Worm (Caenorhabditis elegans): ENCODE measurements around the gene Y105C5B.9.

Y105C5B.9 gene

DNA sequence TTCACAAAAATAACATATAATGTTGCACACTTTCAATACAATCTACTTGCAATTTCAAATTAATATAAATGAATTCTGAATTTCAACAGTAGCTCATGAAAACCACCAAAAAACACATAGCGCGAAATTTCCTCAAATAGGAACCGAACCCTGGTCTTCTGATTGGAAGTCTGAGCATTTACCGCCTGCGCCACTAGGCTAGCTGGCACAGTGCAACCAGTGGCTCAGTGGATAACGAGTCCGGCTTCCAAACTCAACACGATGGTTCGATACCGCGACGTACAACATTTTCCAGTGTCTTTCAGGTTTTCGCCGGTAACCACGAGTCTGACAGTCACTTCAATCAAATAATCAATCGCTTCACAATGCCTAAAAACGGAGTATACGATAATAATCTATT lies 23.3 kb downstream of the Y105C5B.9 start:
- no peak for TF ChIP-seq sem-2 (GFP tag; optimal IDR thresholded peaks at IDR 0.05)
- TF ChIP-seq bed-3 (GFP tag; optimal IDR thresholded peaks at IDR 0.05), result no peak
- TF ChIP-seq mab-5 (tag; optimal IDR thresholded peaks at IDR 0.05), result no peak
- no peak for TF ChIP-seq tbx-8 (GFP tag; optimal IDR thresholded peaks at IDR 0.05)
- TF ChIP-seq unc-62 (GFP tag; optimal IDR thresholded peaks at IDR 0.05), result no peak
- TF ChIP-seq nhr-28 (tag; optimal IDR thresholded peaks at IDR 0.05), result no peak
- TF ChIP-seq zip-8 (tag; optimal IDR thresholded peaks at IDR 0.05), result no peak

DNA sequence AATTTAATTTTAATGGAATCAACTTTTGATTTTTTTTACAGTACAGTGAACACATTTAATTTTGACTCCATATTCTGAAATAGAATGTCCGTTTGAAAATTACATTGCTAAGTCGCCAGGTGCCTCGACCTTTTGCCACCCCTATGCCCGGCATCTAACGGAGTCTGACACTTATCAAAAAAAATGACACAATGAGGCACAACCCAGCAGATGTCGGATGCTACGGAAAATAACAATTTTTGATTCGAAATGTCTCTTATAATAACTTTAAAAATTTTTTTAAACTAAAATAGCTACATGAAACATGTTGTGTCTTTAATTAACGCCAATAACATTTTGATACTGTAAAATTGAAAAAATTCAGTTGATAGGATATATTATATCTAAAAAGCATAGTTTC lies 25.0 kb downstream of the Y105C5B.9 start:
- TF ChIP-seq cnd-1 (tag; optimal IDR thresholded peaks at IDR 0.05), result no peak
- no peak for TF ChIP-seq nhr-12 (tag; optimal IDR thresholded peaks at IDR 0.05)
- no peak for TF ChIP-seq nhr-76 (tag; optimal IDR thresholded peaks at IDR 0.05)
- TF ChIP-seq M03D4.4 (tag; optimal IDR thresholded peaks at IDR 0.05), result no peak
- no peak for TF ChIP-seq tbx-8 (GFP tag; optimal IDR thresholded peaks at IDR 0.05)
- TF ChIP-seq ceh-43 (GFP tag; optimal IDR thresholded peaks at IDR 0.05), result no peak
- no peak for TF ChIP-seq flh-1 (GFP tag; optimal IDR thresholded peaks at IDR 0.05)
- no peak for TF ChIP-seq nhr-2 (tag; optimal IDR thresholded peaks at IDR 0.05)
- no peak for TF ChIP-seq snpc-4 (tag; optimal IDR thresholded peaks at IDR 0.05)

DNA sequence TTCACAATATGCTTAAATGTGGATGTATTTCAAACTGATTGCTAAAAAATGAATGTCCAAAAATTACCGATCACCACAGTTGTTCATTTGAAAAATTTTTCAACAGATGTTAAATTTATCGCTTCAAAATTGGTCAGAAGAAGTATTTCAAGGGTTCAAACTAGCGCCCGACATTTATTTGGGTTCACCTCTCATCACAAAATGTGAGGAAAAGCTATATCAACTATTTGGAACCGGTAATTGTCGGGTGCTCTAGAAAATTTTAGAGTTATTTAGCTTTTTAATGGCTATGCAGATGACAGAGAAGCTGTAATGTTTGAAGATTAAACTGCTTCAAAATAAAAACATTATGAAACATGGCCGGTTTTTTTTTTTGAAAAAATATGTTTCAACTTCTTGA lies 30.7 kb downstream of the Y105C5B.9 start:
- TF ChIP-seq unc-120 (tag; optimal IDR thresholded peaks at IDR 0.05; ENCODE audit: poor library complexity, severe bottlenecking) (no peak), unc-62 (GFP tag; optimal IDR thresholded peaks at IDR 0.05) (no peak), M03D4.4 (tag; optimal IDR thresholded peaks at IDR 0.05) (no peak), hlh-1 (tag; optimal IDR thresholded peaks at IDR 0.05) (no peak), elt-3 (tag; optimal IDR thresholded peaks at IDR 0.05) (no peak), sem-2 (GFP tag; optimal IDR thresholded peaks at IDR 0.05) (no peak), nhr-12 (tag; optimal IDR thresholded peaks at IDR 0.05) (no peak)

DNA sequence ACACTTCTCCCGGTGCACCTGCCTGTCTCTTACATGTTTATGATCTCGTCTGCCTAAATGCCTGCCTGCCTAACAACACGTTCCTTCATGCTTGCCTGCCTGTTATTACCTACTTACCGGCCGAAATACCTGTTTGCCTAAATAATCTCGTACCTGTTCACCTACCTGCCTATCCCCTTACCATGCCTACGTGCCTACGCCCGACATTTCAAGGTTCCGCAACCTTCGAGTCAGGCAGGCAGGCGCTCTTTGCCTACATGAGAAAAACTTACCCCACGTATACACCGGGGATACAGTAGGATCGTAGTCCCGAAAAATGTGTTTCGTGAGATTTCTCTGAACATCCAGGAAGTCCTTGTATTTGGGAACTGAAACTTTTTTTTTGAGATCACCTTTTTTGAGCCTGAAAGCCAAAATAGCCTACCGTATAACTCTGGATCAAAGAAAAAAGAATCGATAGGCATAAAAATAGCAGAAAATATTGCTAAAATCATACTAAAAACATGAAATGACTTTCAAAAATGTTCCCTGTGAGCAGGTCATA lies 31.9 kb downstream of the Y105C5B.9 start, which contains the start of gene lgc-19:
Gene lgc-19 (minus strand): TSS at position 494 of the 544 bp plus-strand sequence.
- TF ChIP-seq ces-1 (GFP tag; optimal IDR thresholded peaks at IDR 0.05), result no peak
- no peak for TF ChIP-seq ceh-83 (GFP tag; optimal IDR thresholded peaks at IDR 0.05)
- no peak for TF ChIP-seq lin-32 (GFP tag; optimal IDR thresholded peaks at IDR 0.05)
- TF ChIP-seq hlh-1 (tag; optimal IDR thresholded peaks at IDR 0.05), result no peak
- no peak for TF ChIP-seq elt-3 (tag; optimal IDR thresholded peaks at IDR 0.05)
- no peak for TF ChIP-seq cnd-1 (tag; optimal IDR thresholded peaks at IDR 0.05)
- no peak for TF ChIP-seq nhr-28 (tag; optimal IDR thresholded peaks at IDR 0.05)

DNA sequence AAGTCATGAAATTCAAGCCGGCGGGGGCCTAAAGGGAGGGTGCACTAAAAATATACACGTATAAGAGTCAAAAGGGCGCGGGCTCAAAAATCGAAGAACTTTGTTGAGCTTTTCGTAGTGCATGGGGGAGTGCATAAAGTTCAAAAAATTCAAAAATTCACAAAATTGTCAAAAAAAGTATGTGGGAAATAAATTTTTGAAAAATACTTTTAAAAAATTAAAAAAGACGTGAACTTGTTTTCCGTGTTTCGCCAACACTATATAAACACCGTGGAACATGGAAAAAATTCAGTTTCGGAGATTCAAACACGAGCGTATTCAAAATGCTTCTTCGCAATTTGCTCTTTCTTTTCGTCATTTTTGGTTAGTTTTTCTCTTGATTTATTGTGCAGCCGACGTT lies 32.4 kb downstream of the Y105C5B.9 start, which contains the start of gene Y105C5B.17:
Gene Y105C5B.17 (plus strand): TSS at position 301 of the 400 bp plus-strand sequence.
- TF ChIP-seq zip-8 (tag; optimal IDR thresholded peaks at IDR 0.05) (no peak), unc-39 (tag; optimal IDR thresholded peaks at IDR 0.05) (no peak), cnd-1 (tag; optimal IDR thresholded peaks at IDR 0.05) (no peak), drap-1 (GFP tag; optimal IDR thresholded peaks at IDR 0.05) (no peak), nhr-76 (tag; optimal IDR thresholded peaks at IDR 0.05) (no peak)

DNA sequence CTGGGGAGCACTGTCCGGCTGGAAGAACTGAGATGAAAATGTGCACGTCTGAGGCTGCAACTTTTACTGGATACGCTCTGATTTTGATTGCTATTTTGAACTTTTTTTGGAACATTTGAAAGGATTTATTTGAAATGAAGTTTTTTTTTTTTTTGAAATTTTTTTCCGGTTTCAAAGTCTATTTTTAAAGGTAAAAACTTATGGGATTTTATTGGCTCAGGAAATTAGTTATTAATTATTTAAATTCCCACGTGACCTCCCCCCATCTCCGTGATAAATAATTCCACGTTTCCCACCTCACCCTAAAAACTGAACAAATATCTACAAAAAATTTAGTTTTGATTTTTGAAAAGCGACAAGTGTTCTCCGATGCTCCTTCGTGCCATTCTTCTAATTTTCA lies 33.9 kb downstream of the Y105C5B.9 start, which contains the start of gene Y105C5B.18:
Gene Y105C5B.18 (plus strand): TSS at position 301 of the 400 bp plus-strand sequence.
- no peak for TF ChIP-seq ceh-39 (tag; optimal IDR thresholded peaks at IDR 0.05)
- TF ChIP-seq unc-120 (tag; optimal IDR thresholded peaks at IDR 0.05; ENCODE audit: poor library complexity, severe bottlenecking), result no peak
- no peak for TF ChIP-seq lin-32 (GFP tag; optimal IDR thresholded peaks at IDR 0.05)
- no peak for TF ChIP-seq unc-62 (GFP tag; optimal IDR thresholded peaks at IDR 0.05)
- no peak for TF ChIP-seq pha-4 (tag; optimal IDR thresholded peaks at IDR 0.05)
- TF ChIP-seq ztf-11 (tag; optimal IDR thresholded peaks at IDR 0.05), result no peak
- TF ChIP-seq snpc-4 (tag; optimal IDR thresholded peaks at IDR 0.05), result no peak
- TF ChIP-seq bed-3 (GFP tag; optimal IDR thresholded peaks at IDR 0.05), result no peak
- TF ChIP-seq cnd-1 (tag; optimal IDR thresholded peaks at IDR 0.05), result no peak
- TF ChIP-seq M03D4.4 (tag; optimal IDR thresholded peaks at IDR 0.05), result no peak
- no peak for TF ChIP-seq sem-2 (GFP tag; optimal IDR thresholded peaks at IDR 0.05)
- TF ChIP-seq nhr-12 (tag; optimal IDR thresholded peaks at IDR 0.05), result no peak
- no peak for TF ChIP-seq mab-5 (tag; optimal IDR thresholded peaks at IDR 0.05)
- no peak for TF ChIP-seq ces-1 (GFP tag; optimal IDR thresholded peaks at IDR 0.05)
- no peak for TF ChIP-seq hlh-1 (tag; optimal IDR thresholded peaks at IDR 0.05)
- no peak for TF ChIP-seq ceh-83 (GFP tag; optimal IDR thresholded peaks at IDR 0.05)
- TF ChIP-seq nhr-237 (tag; optimal IDR thresholded peaks at IDR 0.05), result no peak
- no peak for TF ChIP-seq elt-3 (tag; optimal IDR thresholded peaks at IDR 0.05)

All from whole organism, mixed stage, embryonic.